Worm (Caenorhabditis elegans) whole organism, late embryonic: Measurements from ENCODE around the gene npl-10.
A peak's percentile ranks its signal among the peaks of the same experiment; 100 is the strongest.

Experiments
- F13H6.1 ChIP-seq: sonication (generic microtip); optimal IDR thresholded peaks from 2 replicates; lab custom pipeline; 2016; ENCODE audit warnings: missing genetic modification characterization, missing compliant biosample characterization
- K02D7.2 ChIP-seq: sonication (generic microtip); optimal IDR thresholded peaks from 2 replicates; lab custom pipeline; 2017; ENCODE audit warnings: mild to moderate bottlenecking, missing genetic modification characterization, missing compliant biosample characterization
- K09A11.1 ChIP-seq: sonication (generic microtip); optimal IDR thresholded peaks from 2 replicates; lab custom pipeline; 2017; ENCODE audit warnings: antibody characterized with exemption, mild to moderate bottlenecking, missing genetic modification characterization, missing compliant biosample characterization; ENCODE audit not compliant: insufficient read depth
- T23F11.4 ChIP-seq: fragments of 200-800 bp; sonication (Bioruptor generic); optimal IDR thresholded peaks from 2 replicates; lab custom pipeline; 2018; ENCODE audit warnings: mild to moderate bottlenecking, missing genetic modification characterization, missing compliant biosample characterization
- Y22D7AL.16 ChIP-seq: sonication (generic microtip); optimal IDR thresholded peaks from 2 replicates; lab custom pipeline; 2016; ENCODE audit warnings: missing genetic modification characterization, missing compliant biosample characterization
- ahr-1 ChIP-seq: sonication (generic microtip); optimal IDR thresholded peaks from 2 replicates; lab custom pipeline; 2016; ENCODE audit warnings: missing genetic modification characterization, missing compliant biosample characterization
- ceh-18 ChIP-seq: sonication (generic microtip); optimal IDR thresholded peaks from 2 replicates; lab custom pipeline; 2016; ENCODE audit warnings: missing genetic modification characterization, missing compliant biosample characterization
- ceh-19 ChIP-seq: fragments of 200-800 bp; sonication (Bioruptor generic); optimal IDR thresholded peaks from 2 replicates; lab custom pipeline; 2018; ENCODE audit warnings: mild to moderate bottlenecking, missing genetic modification characterization, missing compliant biosample characterization
- ceh-2 ChIP-seq: sonication (generic microtip); optimal IDR thresholded peaks from 2 replicates; lab custom pipeline; 2016; ENCODE audit warnings: missing genotype, missing genetic modification characterization, missing compliant biosample characterization
- ceh-30 ChIP-seq: fragments of 150-350 bp; optimal IDR thresholded peaks from 2 replicates; lab custom pipeline; 2014; ENCODE audit warnings: missing biosample characterization, missing genetic modification characterization
- ceh-31 ChIP-seq: sonication (generic microtip); optimal IDR thresholded peaks from 2 replicates; lab custom pipeline; 2016; ENCODE audit warnings: missing genetic modification characterization, missing compliant biosample characterization
- ceh-34 ChIP-seq: sonication (generic microtip); optimal IDR thresholded peaks from 2 replicates; lab custom pipeline; 2016; ENCODE audit warnings: mild to moderate bottlenecking, missing genetic modification characterization, missing compliant biosample characterization
- ceh-45 ChIP-seq: fragments of 200-800 bp; sonication (Bioruptor generic); IDR thresholded peaks from 2 replicates; pipeline ENCODE4 v1.3.6; 2022; ENCODE audit warnings: missing genetic modification reagents, missing genetic modification characterization, missing compliant biosample characterization
- che-1 ChIP-seq: sonication (generic microtip); optimal IDR thresholded peaks from 2 replicates; lab custom pipeline; 2016; ENCODE audit warnings: mild to moderate bottlenecking, missing genetic modification characterization, missing compliant biosample characterization
- dmd-4 ChIP-seq: sonication (generic microtip); optimal IDR thresholded peaks from 2 replicates; lab custom pipeline; 2016; ENCODE audit warnings: borderline replicate concordance, missing genetic modification characterization, missing compliant biosample characterization
- elt-2 ChIP-seq: sonication (generic microtip); optimal IDR thresholded peaks from 2 replicates; lab custom pipeline; 2016; ENCODE audit warnings: missing genetic modification reagents, missing genetic modification characterization, missing compliant biosample characterization
- elt-4 ChIP-seq: sonication (generic microtip); optimal IDR thresholded peaks from 2 replicates; lab custom pipeline; 2016; ENCODE audit warnings: missing genetic modification characterization, missing compliant biosample characterization
- ets-4 ChIP-seq: sonication (generic microtip); optimal IDR thresholded peaks from 2 replicates; lab custom pipeline; 2016; ENCODE audit warnings: missing genetic modification characterization, missing compliant biosample characterization
- eyg-1 ChIP-seq: sonication (generic microtip); optimal IDR thresholded peaks from 2 replicates; lab custom pipeline; 2016; ENCODE audit warnings: missing genotype, missing genetic modification characterization, missing compliant biosample characterization
- hlh-30 ChIP-seq: sonication (generic microtip); optimal IDR thresholded peaks from 2 replicates; lab custom pipeline; 2017; ENCODE audit warnings: antibody characterized with exemption, missing genetic modification characterization, missing compliant biosample characterization; ENCODE audit not compliant: insufficient read depth
- hlh-6 ChIP-seq: sonication (generic microtip); optimal IDR thresholded peaks from 2 replicates; lab custom pipeline; 2016; ENCODE audit warnings: missing genotype, missing genetic modification characterization, missing compliant biosample characterization
- lim-6 ChIP-seq: sonication (generic microtip); optimal IDR thresholded peaks from 2 replicates; lab custom pipeline; 2016; ENCODE audit warnings: missing genetic modification characterization, missing compliant biosample characterization
- mec-3 ChIP-seq: sonication (generic microtip); optimal IDR thresholded peaks from 2 replicates; lab custom pipeline; 2016; ENCODE audit warnings: borderline replicate concordance, missing genetic modification characterization, missing compliant biosample characterization
- nfya-1 ChIP-seq: sonication (generic microtip); optimal IDR thresholded peaks from 2 replicates; lab custom pipeline; 2017; ENCODE audit warnings: missing genetic modification characterization, mild to moderate bottlenecking, missing compliant biosample characterization, antibody characterized with exemption, moderate library complexity
- pag-3 ChIP-seq: sonication (generic microtip); optimal IDR thresholded peaks from 2 replicates; lab custom pipeline; 2016; ENCODE audit warnings: missing compliant biosample characterization, missing genetic modification characterization, borderline replicate concordance
- pat-9 ChIP-seq: fragments of 200-800 bp; sonication (Bioruptor generic); optimal IDR thresholded peaks from 2 replicates; lab custom pipeline; 2018; ENCODE audit warnings: mild to moderate bottlenecking, missing genetic modification characterization, moderate library complexity, missing compliant biosample characterization
- pqm-1 ChIP-seq: sonication (generic microtip); optimal IDR thresholded peaks from 2 replicates; lab custom pipeline; 2016; ENCODE audit warnings: missing genetic modification characterization, missing compliant biosample characterization
- ref-2 ChIP-seq: sonication (generic microtip); optimal IDR thresholded peaks from 2 replicates; lab custom pipeline; 2016; ENCODE audit warnings: missing genetic modification characterization, missing compliant biosample characterization
- rnt-1 ChIP-seq: sonication (generic microtip); optimal IDR thresholded peaks from 2 replicates; lab custom pipeline; 2016; ENCODE audit warnings: missing genetic modification characterization, missing compliant biosample characterization
- sox-2 ChIP-seq: fragments of 200-800 bp; sonication (Bioruptor generic); IDR thresholded peaks from 2 replicates; pipeline ENCODE4 v1.3.6; 2022; ENCODE audit warnings: missing genetic modification reagents, missing genetic modification characterization, missing compliant biosample characterization
- sox-4 ChIP-seq: sonication (generic microtip); optimal IDR thresholded peaks from 2 replicates; lab custom pipeline; 2017; ENCODE audit warnings: mild to moderate bottlenecking, missing genetic modification characterization, inconsistent platforms, missing compliant biosample characterization
- tbx-2 ChIP-seq: sonication (generic microtip); optimal IDR thresholded peaks from 2 replicates; lab custom pipeline; 2016; ENCODE audit warnings: missing genetic modification characterization, missing compliant biosample characterization
- tbx-7 ChIP-seq: sonication (generic microtip); optimal IDR thresholded peaks from 2 replicates; lab custom pipeline; 2016; ENCODE audit warnings: missing genotype, missing genetic modification characterization, missing compliant biosample characterization
- ttx-3 ChIP-seq: sonication (generic microtip); optimal IDR thresholded peaks from 2 replicates; lab custom pipeline; 2016; ENCODE audit warnings: missing genetic modification reagents, missing genetic modification characterization, missing compliant biosample characterization
- unc-3 ChIP-seq, 2 experiments: fragments of 200-800 bp in 1 of 2; sonication (Bioruptor generic) in 1 of 2; sonication (generic microtip) in 1 of 2; conservative IDR thresholded peaks in 1 of 2; optimal IDR thresholded peaks in 1 of 2; 2 replicates each; pipeline versions ENCODE4 v1.3.6 to Lab custom; 2016 to 2022; ENCODE audit warnings: missing compliant biosample characterization in 2 of 2, missing genetic modification characterization in 2 of 2, missing genetic modification reagents in 1 of 2
- unc-42 ChIP-seq: sonication (generic microtip); optimal IDR thresholded peaks from 2 replicates; lab custom pipeline; 2016; ENCODE audit warnings: missing genotype, missing genetic modification characterization, missing compliant biosample characterization
- unc-55 ChIP-seq: sonication (generic microtip); optimal IDR thresholded peaks from 2 replicates; lab custom pipeline; 2017; ENCODE audit warnings: missing biosample characterization, missing genetic modification reagents, missing genetic modification characterization
- zip-5 ChIP-seq: sonication (generic microtip); optimal IDR thresholded peaks from 2 replicates; lab custom pipeline; 2016; ENCODE audit warnings: missing genetic modification characterization, missing compliant biosample characterization

Gene npl-10

ce11 chrIII:3952058-3952457 lies 16.4 kb upstream of the npl-10 start:
- TF ChIP-seq ceh-34 (tag; lab: Kevin White, UChicago) (no peak), ceh-2 (no peak), ceh-31 (tag; lab: Kevin White, UChicago) (no peak), ref-2 (tag; lab: Kevin White, UChicago) (no peak), elt-2 (tag; lab: Kevin White, UChicago) (peak; percentile 3), hlh-30 (tag; lab: Kevin White, UChicago) (no peak), tbx-2 (tag; lab: Kevin White, UChicago) (no peak)

- TF ChIP-seq ets-4 (tag; lab: Kevin White, UChicago) (no peak), K02D7.2 (tag; lab: Kevin White, UChicago) (no peak), ahr-1 (tag; lab: Kevin White, UChicago) (no peak), unc-3 (GFP tag; conservative IDR thresholded peaks at IDR 0.05; lab: Robert Waterston, UW) (no peak), unc-3 (tag; optimal IDR thresholded peaks at IDR 0.05; lab: Kevin White, UChicago) (no peak), ceh-30 (tag; lab: Kevin White, UChicago) (no peak), dmd-4 (no peak), K09A11.1 (tag; lab: Kevin White, UChicago) (no peak), ceh-45 (GFP tag; lab: Robert Waterston, UW) (no peak), elt-4 (tag; lab: Kevin White, UChicago) (no peak), hlh-6 (no peak), nfya-1 (no peak)
- TF ChIP-seq, all 69 proteins: peak for 0
Observed at ce11 chrIII:3931423-3931822, 4.3 kb downstream of the npl-10 start, which contains the start of gene F37A8.2. Gene F37A8.2, minus strand, starts transcription at chrIII:3931523.

- TF ChIP-seq pqm-1 (tag; lab: Kevin White, UChicago) (no peak), ttx-3 (tag; lab: Kevin White, UChicago) (no peak), ceh-30 (tag; lab: Kevin White, UChicago) (no peak), elt-2 (tag; lab: Kevin White, UChicago) (no peak)
Observed at ce11 chrIII:3928136-3928535, 7.6 kb downstream of the npl-10 start, which contains the start of gene F37A8.1. Gene F37A8.1, plus strand, starts transcription at chrIII:3928436.

- peak; percentile 46 for TF ChIP-seq rnt-1
- no peak for TF ChIP-seq sox-4
- TF ChIP-seq lim-6: no peak
- TF ChIP-seq ceh-18 (tag; lab: Kevin White, UChicago): peak; percentile 84
- TF ChIP-seq unc-55 (GFP tag; lab: Kevin White, UChicago): peak; percentile 41
- TF ChIP-seq unc-42: no peak
- TF ChIP-seq, all 69 proteins: peak for 3
Observed at ce11 chrIII:3927450-3927849, 8.3 kb downstream of the npl-10 start.

ce11 chrIII:3926801-3927200 lies 8.9 kb downstream of the npl-10 start:
- TF ChIP-seq che-1 (tag; lab: Kevin White, UChicago) (no peak), sox-2 (GFP tag; lab: Robert Waterston, UW) (no peak), F13H6.1 (tag; lab: Kevin White, UChicago) (no peak), elt-2 (tag; lab: Kevin White, UChicago) (peak; percentile 65), zip-5 (tag; lab: Kevin White, UChicago) (no peak)

- TF ChIP-seq Y22D7AL.16 (tag; lab: Kevin White, UChicago) (no peak), mec-3 (no peak), unc-55 (GFP tag; lab: Kevin White, UChicago) (no peak), lim-6 (no peak), pag-3 (tag; lab: Kevin White, UChicago) (no peak), eyg-1 (tag; lab: Kevin White, UChicago) (no peak), ceh-19 (GFP tag; lab: Kevin White, UChicago) (no peak), elt-4 (tag; lab: Kevin White, UChicago) (no peak), tbx-7 (tag; lab: Kevin White, UChicago) (no peak), unc-3 (GFP tag; conservative IDR thresholded peaks at IDR 0.05; lab: Robert Waterston, UW) (no peak), unc-3 (tag; optimal IDR thresholded peaks at IDR 0.05; lab: Kevin White, UChicago) (no peak), pat-9 (tag; lab: Kevin White, UChicago) (no peak), T23F11.4 (no peak), F13H6.1 (tag; lab: Kevin White, UChicago) (no peak), ceh-30 (tag; lab: Kevin White, UChicago) (no peak)
Observed at ce11 chrIII:3926116-3926515, 9.6 kb downstream of the npl-10 start, which contains the start of gene ZK1058.9. Gene ZK1058.9, minus strand, starts transcription at chrIII:3926216.
